Worm (Caenorhabditis elegans) whole organism, L2 larva: Measurements from ENCODE around the gene srt-45.

ENCODE experiments used
- F13H6.1 ChIP-seq: sonication (generic microtip); optimal IDR thresholded peaks from 2 replicates; lab custom pipeline; 2016; ENCODE audit warnings: missing genetic modification characterization, missing compliant biosample characterization
- R02D3.7 ChIP-seq: fragments of 150-350 bp; optimal IDR thresholded peaks from 2 replicates; lab custom pipeline; 2014; ENCODE audit warnings: missing biosample characterization, missing genetic modification characterization
- alr-1 ChIP-seq: fragments of 150-350 bp; optimal IDR thresholded peaks from 2 replicates; lab custom pipeline; 2014; ENCODE audit warnings: missing biosample characterization, missing genetic modification characterization
- aly-2 ChIP-seq: fragments of 150-350 bp; optimal IDR thresholded peaks from 2 replicates; lab custom pipeline; 2014; ENCODE audit warnings: missing biosample characterization, missing genetic modification characterization
- ama-1 ChIP-seq: fragments of 150-350 bp; optimal IDR thresholded peaks from 2 replicates; lab custom pipeline; 2018; ENCODE audit warnings: inconsistent platforms
- blmp-1 ChIP-seq: sonication (generic microtip); optimal IDR thresholded peaks from 2 replicates; lab custom pipeline; 2017; ENCODE audit warnings: missing genetic modification characterization, mild to moderate bottlenecking, missing compliant biosample characterization, antibody characterized with exemption, moderate library complexity; ENCODE audit not compliant: insufficient read depth
- ceh-16 ChIP-seq: fragments of 150-350 bp; optimal IDR thresholded peaks from 2 replicates; lab custom pipeline; 2014; ENCODE audit warnings: missing biosample characterization, missing genetic modification characterization
- crh-2 ChIP-seq: sonication (generic microtip); optimal IDR thresholded peaks from 2 replicates; lab custom pipeline; 2017; ENCODE audit warnings: missing biosample characterization, missing genetic modification characterization
- dmd-4 ChIP-seq: sonication (generic microtip); optimal IDR thresholded peaks from 2 replicates; lab custom pipeline; 2017; ENCODE audit warnings: missing biosample characterization, missing genetic modification characterization
- egl-27 ChIP-seq: sonication (generic microtip); optimal IDR thresholded peaks from 3 replicates; lab custom pipeline; 2017; ENCODE audit warnings: missing biosample characterization, missing genetic modification reagents, missing genetic modification characterization
- elt-3 ChIP-seq: sonication (generic microtip); optimal IDR thresholded peaks from 2 replicates; lab custom pipeline; 2017; ENCODE audit warnings: missing biosample characterization, missing genetic modification characterization
- lin-11 ChIP-seq: fragments of 150-350 bp; sonication (generic microtip); optimal IDR thresholded peaks from 2 replicates; lab custom pipeline; 2014; ENCODE audit warnings: missing biosample characterization, missing genetic modification characterization, inconsistent platforms, mixed read lengths
- lin-13 ChIP-seq: fragments of 150-350 bp; optimal IDR thresholded peaks from 2 replicates; lab custom pipeline; 2014; ENCODE audit warnings: missing biosample characterization, missing genetic modification reagents, missing genetic modification characterization
- lin-39 ChIP-seq: fragments of 150-350 bp; optimal IDR thresholded peaks from 2 replicates; lab custom pipeline; 2014; ENCODE audit warnings: missing biosample characterization, missing genetic modification reagents, missing genetic modification characterization
- mab-5 ChIP-seq: fragments of 150-350 bp; optimal IDR thresholded peaks from 2 replicates; lab custom pipeline; 2014; ENCODE audit warnings: missing biosample characterization, missing genetic modification characterization
- mbf-1 ChIP-seq: sonication (generic microtip); optimal IDR thresholded peaks from 2 replicates; lab custom pipeline; 2017; ENCODE audit warnings: missing biosample characterization, missing genetic modification characterization
- mdl-1 ChIP-seq, 2 experiments: fragments of 150-350 bp in 1 of 2; sonication (generic microtip) in 1 of 2; optimal IDR thresholded peaks; 2 replicates each; lab custom pipeline; 2017; ENCODE audit warnings: missing biosample characterization in 2 of 2, missing genetic modification characterization in 2 of 2
- nhr-10 ChIP-seq: sonication (generic microtip); optimal IDR thresholded peaks from 2 replicates; lab custom pipeline; 2017; ENCODE audit warnings: missing biosample characterization, missing genetic modification characterization
- nhr-12 ChIP-seq: fragments of 150-350 bp; optimal IDR thresholded peaks from 2 replicates; lab custom pipeline; 2014; ENCODE audit warnings: missing biosample characterization, missing genetic modification characterization
- nhr-129 ChIP-seq: fragments of 150-350 bp; optimal IDR thresholded peaks from 2 replicates; lab custom pipeline; 2014; ENCODE audit warnings: missing biosample characterization, missing genetic modification characterization
- nhr-21 ChIP-seq: fragments of 150-350 bp; optimal IDR thresholded peaks from 2 replicates; lab custom pipeline; 2014; ENCODE audit warnings: missing biosample characterization, missing genetic modification characterization
- nhr-23 ChIP-seq: fragments of 150-350 bp; optimal IDR thresholded peaks from 2 replicates; lab custom pipeline; 2014; ENCODE audit warnings: missing biosample characterization, missing genetic modification reagents, missing genetic modification characterization
- nhr-237 ChIP-seq: fragments of 150-350 bp; optimal IDR thresholded peaks from 2 replicates; lab custom pipeline; 2014; ENCODE audit warnings: missing biosample characterization, missing genetic modification characterization
- nhr-25 ChIP-seq: fragments of 150-350 bp; sonication (generic microtip); optimal IDR thresholded peaks from 3 replicates; lab custom pipeline; 2014; ENCODE audit warnings: missing biosample characterization, missing genetic modification characterization
- nhr-77 ChIP-seq: fragments of 150-350 bp; optimal IDR thresholded peaks from 2 replicates; lab custom pipeline; 2014; ENCODE audit warnings: missing biosample characterization, missing genetic modification characterization
- sem-4 ChIP-seq: fragments of 150-350 bp; optimal IDR thresholded peaks from 2 replicates; lab custom pipeline; 2014; ENCODE audit warnings: missing biosample characterization, missing genetic modification reagents, missing genetic modification characterization
- skn-1 ChIP-seq: sonication (generic microtip); optimal IDR thresholded peaks from 2 replicates; lab custom pipeline; 2017; ENCODE audit warnings: missing biosample characterization, missing genetic modification characterization
- sma-3 ChIP-seq: sonication (generic microtip); optimal IDR thresholded peaks from 2 replicates; lab custom pipeline; 2016; ENCODE audit warnings: missing genetic modification reagents, missing genetic modification characterization, missing compliant biosample characterization
- sma-9 ChIP-seq, 2 experiments: fragments of 150-350 bp in 1 of 2; sonication (generic microtip) in 1 of 2; optimal IDR thresholded peaks; 2 replicates each; lab custom pipeline; 2014 to 2016; ENCODE audit warnings: missing genetic modification characterization in 2 of 2, mild to moderate bottlenecking in 1 of 2, missing biosample characterization in 1 of 2, missing compliant biosample characterization in 1 of 2, missing genetic modification reagents in 1 of 2, moderate library complexity in 1 of 2
- snpc-4 ChIP-seq: fragments of 150-350 bp; optimal IDR thresholded peaks from 2 replicates; lab custom pipeline; 2014; ENCODE audit warnings: missing biosample characterization, missing genetic modification characterization
- unc-39 ChIP-seq: fragments of 150-350 bp; optimal IDR thresholded peaks from 2 replicates; lab custom pipeline; 2014; ENCODE audit warnings: missing biosample characterization, missing genetic modification characterization
- ztf-1 ChIP-seq: fragments of 200-800 bp; sonication (Bioruptor generic); conservative IDR thresholded peaks from 2 replicates; pipeline ENCODE4 v1.3.6; 2022; ENCODE audit warnings: missing genetic modification characterization, missing compliant biosample characterization

srt-45 gene

ce11 chrV:19743794-19744193 is 40.1 kb upstream of the srt-45 start:
- TF ChIP-seq ceh-16 (tag; lab: Kevin White, UChicago) (no peak), lin-13 (GFP tag; lab: Kevin White, UChicago) (no peak), blmp-1 (no peak)

ce11 chrV:19744210-19744609 is 39.7 kb upstream of the srt-45 start:
- no peak for TF ChIP-seq F13H6.1
- no peak for TF ChIP-seq mab-5 (tag; lab: Kevin White, UChicago)
- no peak for TF ChIP-seq skn-1
- TF ChIP-seq nhr-77 = no peak
- no peak for TF ChIP-seq unc-39 (tag; lab: Kevin White, UChicago)
- TF ChIP-seq lin-39 (tag; lab: Kevin White, UChicago) = no peak
- no peak for TF ChIP-seq crh-2 (tag; lab: Kevin White, UChicago)
- TF ChIP-seq R02D3.7 (tag; lab: Kevin White, UChicago) = no peak
- TF ChIP-seq ceh-16 (tag; lab: Kevin White, UChicago) = no peak
- no peak for TF ChIP-seq blmp-1
- TF ChIP-seq nhr-23 = no peak

- no peak for TF ChIP-seq mbf-1
- TF ChIP-seq nhr-23 = no peak
- TF ChIP-seq snpc-4 = no peak
- TF ChIP-seq nhr-77 = no peak
- no peak for TF ChIP-seq lin-11 (tag; lab: Kevin White, UChicago)
- TF ChIP-seq ztf-1 (GFP tag; lab: Robert Waterston, UW) = no peak
- no peak for TF ChIP-seq elt-3 (tag; lab: Kevin White, UChicago)
- TF ChIP-seq nhr-237 (tag; lab: Kevin White, UChicago) = no peak
- TF ChIP-seq sma-3 (GFP tag; lab: Kevin White, UChicago) = no peak
- no peak for TF ChIP-seq aly-2 (tag; lab: Kevin White, UChicago)
- TF ChIP-seq mdl-1 (tag; optimal IDR thresholded peaks at IDR 0.05; lab: Kevin White, UChicago) = no peak
- no peak for TF ChIP-seq dmd-4 (tag; lab: Kevin White, UChicago)
- no peak for TF ChIP-seq lin-39 (tag; lab: Kevin White, UChicago)
- no peak for TF ChIP-seq nhr-10
- TF ChIP-seq nhr-129 (tag; lab: Kevin White, UChicago) = no peak
- no peak for TF ChIP-seq F13H6.1
- TF ChIP-seq nhr-12 (tag; lab: Kevin White, UChicago) = no peak
- TF ChIP-seq mab-5 (tag; lab: Kevin White, UChicago) = no peak
These were observed 38.1 kb upstream of the srt-45 start, which contains the start of gene W04E12.5 for ce11 chrV:19745852-19746251. Gene W04E12.5 (plus strand): TSS chrV:19746152.

- TF ChIP-seq ama-1 (no peak), dmd-4 (tag; lab: Kevin White, UChicago) (no peak)
- TF ChIP-seq, all 48 proteins: peak for 0
These were observed 36.8 kb upstream of the srt-45 start for ce11 chrV:19747144-19747543.

- TF ChIP-seq lin-11 (tag; lab: Kevin White, UChicago) = no peak
- TF ChIP-seq sma-9 (GFP tag; optimal IDR thresholded peaks at IDR 0.05; lab: Kevin White, UChicago) = peak; percentile 15
- TF ChIP-seq sma-9 (tag; optimal IDR thresholded peaks at IDR 0.05; lab: Kevin White, UChicago) = no peak
- no peak for TF ChIP-seq crh-2 (tag; lab: Kevin White, UChicago)
- TF ChIP-seq unc-39 (tag; lab: Kevin White, UChicago) = no peak
These were observed 32.8 kb upstream of the srt-45 start, which contains the start of gene clec-49 for ce11 chrV:19751124-19751523. Gene clec-49 (minus strand): TSS chrV:19751226.

- TF ChIP-seq ama-1 (no peak), R02D3.7 (tag; lab: Kevin White, UChicago) (no peak), mbf-1 (no peak), elt-3 (tag; lab: Kevin White, UChicago) (no peak), nhr-77 (no peak), alr-1 (tag; lab: Kevin White, UChicago) (no peak), ztf-1 (GFP tag; lab: Robert Waterston, UW) (no peak), nhr-25 (tag; lab: Kevin White, UChicago) (no peak)
These were observed 31.1 kb upstream of the srt-45 start for ce11 chrV:19752879-19753278.

ce11 chrV:19754331-19754730 is 29.6 kb upstream of the srt-45 start:
- no peak for TF ChIP-seq egl-27
- no peak for TF ChIP-seq nhr-21 (tag; lab: Kevin White, UChicago)
- TF ChIP-seq R02D3.7 (tag; lab: Kevin White, UChicago) = no peak
- TF ChIP-seq sem-4 (tag; lab: Kevin White, UChicago) = no peak
- TF ChIP-seq, all 48 proteins: peak for 0
